Worm (Caenorhabditis elegans): ENCODE results near the gene F08G5.3.

The F08G5.3 gene

DNA sequence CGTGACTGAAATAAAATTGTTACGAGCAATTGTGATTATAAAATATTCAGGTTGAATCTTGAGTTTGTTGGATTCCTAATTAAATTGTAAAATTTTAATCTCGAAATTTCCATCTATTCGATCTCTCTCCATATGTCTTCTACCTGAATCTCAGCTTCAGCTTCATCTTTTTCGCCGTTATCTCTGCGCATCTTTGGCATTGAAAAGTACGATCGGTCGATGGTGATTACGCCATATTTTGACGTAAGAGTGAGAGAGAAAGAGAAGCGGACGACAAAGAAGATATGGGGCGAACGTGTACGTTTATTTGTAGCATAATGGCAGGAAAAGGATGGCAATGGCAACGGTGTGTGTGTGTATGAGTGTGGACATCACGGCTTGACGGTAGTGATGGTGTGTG is 50.8 kb downstream of the F08G5.3 start:
- no peak for TF ChIP-seq ztf-29 (GFP tag; IDR thresholded peaks at IDR 0.05)
- no peak for TF ChIP-seq med-1 (GFP tag; optimal IDR thresholded peaks at IDR 0.05; ENCODE audit: insufficient read depth)
- no peak for TF ChIP-seq ref-1 (GFP tag; conservative IDR thresholded peaks at IDR 0.05)
- no peak for TF ChIP-seq cog-1 (tag; optimal IDR thresholded peaks at IDR 0.05)
- no peak for TF ChIP-seq T22C8.4 (GFP tag; IDR thresholded peaks at IDR 0.05)
- TF ChIP-seq klf-2 (GFP tag; conservative IDR thresholded peaks at IDR 0.05) = no peak
- no peak for TF ChIP-seq ztf-23 (GFP tag; IDR thresholded peaks at IDR 0.05)
- TF ChIP-seq flt-1 (GFP tag; IDR thresholded peaks at IDR 0.05) = no peak
- TF ChIP-seq tab-1 (GFP tag; IDR thresholded peaks at IDR 0.05) = no peak

DNA sequence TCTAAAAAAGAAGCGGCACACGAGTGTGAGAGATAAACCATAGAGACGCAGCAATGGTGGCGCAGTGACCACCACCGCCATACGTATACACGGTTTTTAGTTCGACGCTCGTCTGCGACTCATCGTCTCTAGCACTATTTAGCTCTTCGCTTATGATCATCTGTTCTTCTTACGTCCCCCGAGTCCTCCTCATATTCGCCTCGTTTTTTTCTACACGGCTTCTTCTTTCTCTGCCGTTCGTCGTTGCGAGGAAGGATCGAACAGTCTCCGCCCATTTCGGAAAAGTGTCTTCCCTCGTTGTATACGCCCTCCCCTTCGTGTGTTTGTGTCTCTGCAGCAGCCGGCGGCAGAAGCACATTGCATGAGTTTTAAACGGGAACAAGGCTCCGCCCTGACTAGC is 52.4 kb downstream of the F08G5.3 start:
- TF ChIP-seq ztf-29 (GFP tag; IDR thresholded peaks at IDR 0.05) = peak; percentile 48; the same call in 1 of the 2 replicates
- no peak for TF ChIP-seq flt-1 (GFP tag; IDR thresholded peaks at IDR 0.05)

All from whole organism, midembryonic.